Fruit fly (Drosophila melanogaster): ENCODE results near the gene yin.

dm6 chrX:3838648-3839047 is 33.1 kb downstream of the yin start:
- TF ChIP-seq h (optimal IDR thresholded peaks at IDR 0.05) (no peak), Sin3A (optimal IDR thresholded peaks at IDR 0.05) (no peak), insv (optimal IDR thresholded peaks at IDR 0.05) (no peak), ttk (optimal IDR thresholded peaks at IDR 0.05) (no peak)

Data from Kc167 (cell line).